Worm (Caenorhabditis elegans) whole organism, mixed stage, embryonic: ENCODE data around the gene R03A10.5.
A peak's percentile ranks its signal among the peaks of the same experiment; 100 is the strongest.

Experiments used
- M03D4.4 ChIP-seq: sonication (generic microtip); optimal IDR thresholded peaks from 2 replicates; lab custom pipeline; 2017; ENCODE audit warnings: mild to moderate bottlenecking, missing genetic modification characterization, missing compliant biosample characterization
- blmp-1 ChIP-seq: fragments of 150-350 bp; optimal IDR thresholded peaks from 2 replicates; lab custom pipeline; 2014; ENCODE audit warnings: missing biosample characterization, missing genetic modification characterization
- ceh-39 ChIP-seq: fragments of 150-350 bp; optimal IDR thresholded peaks from 2 replicates; lab custom pipeline; 2014; ENCODE audit warnings: missing biosample characterization, missing genetic modification characterization
- ceh-43 ChIP-seq: fragments of 200-800 bp; sonication (Bioruptor generic); optimal IDR thresholded peaks from 2 replicates; lab custom pipeline; 2018; ENCODE audit warnings: mild to moderate bottlenecking, missing genetic modification characterization, moderate library complexity, missing compliant biosample characterization
- ceh-83 ChIP-seq: fragments of 200-800 bp; sonication (Bioruptor generic); optimal IDR thresholded peaks from 2 replicates; lab custom pipeline; 2018; ENCODE audit warnings: mild to moderate bottlenecking, missing genetic modification characterization, missing compliant biosample characterization
- ces-1 ChIP-seq: fragments of 150-350 bp; optimal IDR thresholded peaks from 2 replicates; lab custom pipeline; 2014; ENCODE audit warnings: missing biosample characterization, missing genetic modification reagents, missing genetic modification characterization
- cnd-1 ChIP-seq: fragments of 200-800 bp; sonication (Bioruptor generic); optimal IDR thresholded peaks from 2 replicates; lab custom pipeline; 2018; ENCODE audit warnings: mild to moderate bottlenecking, missing genetic modification characterization, missing compliant biosample characterization
- drap-1 ChIP-seq: fragments of 200-800 bp; sonication (Bioruptor generic); optimal IDR thresholded peaks from 3 replicates; lab custom pipeline; 2018; ENCODE audit warnings: mild to moderate bottlenecking, missing genetic modification characterization, missing compliant biosample characterization
- elt-1 ChIP-seq: sonication (generic microtip); optimal IDR thresholded peaks from 2 replicates; lab custom pipeline; 2017; ENCODE audit warnings: missing genetic modification characterization, mild to moderate bottlenecking, missing compliant biosample characterization, antibody characterized with exemption, moderate library complexity, borderline replicate concordance; ENCODE audit not compliant: insufficient read depth
- elt-3 ChIP-seq: fragments of 150-350 bp; optimal IDR thresholded peaks from 2 replicates; lab custom pipeline; 2014; ENCODE audit warnings: missing biosample characterization, missing genetic modification characterization
- flh-1 ChIP-seq: fragments of 200-800 bp; sonication (Bioruptor generic); optimal IDR thresholded peaks from 2 replicates; lab custom pipeline; 2018; ENCODE audit warnings: mild to moderate bottlenecking, missing genetic modification characterization, moderate library complexity, missing compliant biosample characterization
- ham-2 ChIP-seq: fragments of 200-800 bp; sonication (Bioruptor generic); optimal IDR thresholded peaks from 2 replicates; lab custom pipeline; 2018; ENCODE audit warnings: mild to moderate bottlenecking, missing genetic modification characterization, missing compliant biosample characterization
- hlh-1 ChIP-seq: fragments of 150-350 bp; optimal IDR thresholded peaks from 2 replicates; lab custom pipeline; 2014; ENCODE audit warnings: missing biosample characterization, missing genetic modification reagents, missing genetic modification characterization
- lin-13 ChIP-seq: fragments of 150-350 bp; optimal IDR thresholded peaks from 2 replicates; lab custom pipeline; 2014; ENCODE audit warnings: missing biosample characterization, missing genetic modification characterization
- lin-32 ChIP-seq: fragments of 200-800 bp; sonication (Bioruptor generic); optimal IDR thresholded peaks from 2 replicates; lab custom pipeline; 2018; ENCODE audit warnings: mild to moderate bottlenecking, missing genetic modification characterization, missing compliant biosample characterization
- lsy-2 ChIP-seq: fragments of 150-350 bp; optimal IDR thresholded peaks from 2 replicates; lab custom pipeline; 2014; ENCODE audit warnings: missing biosample characterization, missing genetic modification characterization
- mab-5 ChIP-seq: fragments of 150-350 bp; optimal IDR thresholded peaks from 2 replicates; lab custom pipeline; 2014; ENCODE audit warnings: missing biosample characterization, missing genetic modification characterization
- mep-1 ChIP-seq: fragments of 150-350 bp; optimal IDR thresholded peaks from 2 replicates; lab custom pipeline; 2017; ENCODE audit warnings: missing biosample characterization, missing genetic modification reagents, missing genetic modification characterization, inconsistent platforms
- mls-2 ChIP-seq: sonication (generic microtip); optimal IDR thresholded peaks from 2 replicates; lab custom pipeline; 2016; ENCODE audit warnings: mild to moderate bottlenecking, missing genetic modification characterization, moderate library complexity, missing compliant biosample characterization
- nhr-12 ChIP-seq: fragments of 150-350 bp; optimal IDR thresholded peaks from 2 replicates; lab custom pipeline; 2014; ENCODE audit warnings: missing biosample characterization, missing genetic modification characterization
- nhr-2 ChIP-seq: fragments of 150-350 bp; optimal IDR thresholded peaks from 2 replicates; lab custom pipeline; 2014; ENCODE audit warnings: missing biosample characterization, missing genetic modification characterization
- nhr-237 ChIP-seq: fragments of 150-350 bp; optimal IDR thresholded peaks from 2 replicates; lab custom pipeline; 2014; ENCODE audit warnings: missing biosample characterization, missing genetic modification characterization
- pha-4 ChIP-seq: fragments of 150-350 bp; optimal IDR thresholded peaks from 2 replicates; lab custom pipeline; 2018; ENCODE audit warnings: missing biosample characterization, missing genetic modification reagents, missing genetic modification characterization
- snpc-4 ChIP-seq: fragments of 150-350 bp; optimal IDR thresholded peaks from 2 replicates; lab custom pipeline; 2014; ENCODE audit warnings: missing biosample characterization, missing genetic modification characterization
- sptf-1 ChIP-seq: sonication (generic microtip); optimal IDR thresholded peaks from 2 replicates; lab custom pipeline; 2017; ENCODE audit warnings: mild to moderate bottlenecking, missing genetic modification characterization, moderate library complexity, missing compliant biosample characterization
- tbx-8 ChIP-seq: fragments of 200-800 bp; sonication (Bioruptor generic); optimal IDR thresholded peaks from 2 replicates; lab custom pipeline; 2018; ENCODE audit warnings: mild to moderate bottlenecking, missing genetic modification characterization, moderate library complexity, missing compliant biosample characterization
- unc-120 ChIP-seq: sonication (generic microtip); optimal IDR thresholded peaks from 2 replicates; lab custom pipeline; 2017; ENCODE audit warnings: missing genetic modification characterization, missing compliant biosample characterization; ENCODE audit not compliant: poor library complexity, severe bottlenecking
- unc-39 ChIP-seq: fragments of 150-350 bp; optimal IDR thresholded peaks from 2 replicates; lab custom pipeline; 2014; ENCODE audit warnings: missing biosample characterization, missing genetic modification characterization
- unc-62 ChIP-seq: fragments of 150-350 bp; optimal IDR thresholded peaks from 2 replicates; lab custom pipeline; 2014; ENCODE audit warnings: missing biosample characterization, missing genetic modification reagents, missing genetic modification characterization
- zip-8 ChIP-seq: fragments of 150-350 bp; optimal IDR thresholded peaks from 2 replicates; lab custom pipeline; 2014; ENCODE audit warnings: missing biosample characterization, missing genetic modification characterization
- ztf-11 ChIP-seq: fragments of 150-350 bp; optimal IDR thresholded peaks from 2 replicates; lab custom pipeline; 2014; ENCODE audit warnings: missing biosample characterization, missing genetic modification characterization

The R03A10.5 gene

DNA sequence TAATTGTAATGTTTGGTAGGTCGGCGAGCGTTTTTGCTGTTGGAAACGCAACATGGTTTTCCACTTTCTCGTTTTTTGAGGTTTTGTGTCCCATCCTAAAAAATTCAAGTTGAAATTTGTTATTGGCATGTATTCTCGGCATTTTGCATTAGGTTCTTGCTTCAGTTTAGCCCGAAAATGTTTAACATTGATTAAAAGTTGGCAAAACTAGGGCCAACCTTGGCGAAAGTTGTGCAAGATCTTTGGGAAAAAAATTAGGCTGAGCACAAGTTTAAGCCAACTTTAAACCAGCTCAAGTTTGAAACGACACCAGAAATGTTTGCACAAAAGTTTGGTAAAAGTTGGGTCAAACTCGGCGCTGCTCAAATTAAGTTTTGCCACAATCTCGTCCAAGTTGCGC lies 30.8 kb downstream of the R03A10.5 start, which contains the start of gene exc-1:
Gene exc-1 (minus strand): TSS at position 101 of the 400 bp plus-strand sequence.
- TF ChIP-seq lin-32 (GFP tag; lab: Kevin White, UChicago) (no peak), mep-1 (no peak), unc-39 (tag; lab: Kevin White, UChicago) (no peak), lsy-2 (no peak), hlh-1 (no peak), M03D4.4 (tag; lab: Kevin White, UChicago) (no peak), snpc-4 (tag; lab: Kevin White, UChicago) (no peak), flh-1 (GFP tag; lab: Kevin White, UChicago) (no peak), blmp-1 (no peak), ceh-83 (no peak)

DNA sequence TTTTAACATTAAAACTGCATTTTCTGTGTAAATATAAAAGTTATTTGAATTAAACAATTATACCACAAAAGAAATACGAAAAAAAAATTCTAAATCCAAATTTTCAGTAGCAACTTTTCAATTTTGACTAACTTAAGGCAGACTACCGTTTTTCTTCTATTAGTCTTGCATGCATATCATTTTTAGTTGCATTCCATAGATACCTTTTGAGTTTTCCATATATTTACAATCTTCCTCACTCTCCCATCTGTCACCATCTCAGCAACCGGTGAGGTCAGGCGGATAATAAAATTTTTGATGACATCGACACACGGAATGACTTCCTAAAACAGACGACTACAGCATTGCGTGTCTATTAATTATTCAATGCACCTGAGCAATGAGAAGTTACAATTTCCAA lies 32.2 kb downstream of the R03A10.5 start, which contains the start of gene gcy-36:
Gene gcy-36 (plus strand): TSS at position 301 of the 400 bp plus-strand sequence.
- TF ChIP-seq M03D4.4 (tag; lab: Kevin White, UChicago) = no peak
- no peak for TF ChIP-seq zip-8
- no peak for TF ChIP-seq ceh-39
- no peak for TF ChIP-seq lsy-2
- no peak for TF ChIP-seq unc-39 (tag; lab: Kevin White, UChicago)
- TF ChIP-seq snpc-4 (tag; lab: Kevin White, UChicago) = no peak
- TF ChIP-seq blmp-1 = no peak
- TF ChIP-seq tbx-8 (GFP tag; lab: Kevin White, UChicago) = no peak
- no peak for TF ChIP-seq unc-62

DNA sequence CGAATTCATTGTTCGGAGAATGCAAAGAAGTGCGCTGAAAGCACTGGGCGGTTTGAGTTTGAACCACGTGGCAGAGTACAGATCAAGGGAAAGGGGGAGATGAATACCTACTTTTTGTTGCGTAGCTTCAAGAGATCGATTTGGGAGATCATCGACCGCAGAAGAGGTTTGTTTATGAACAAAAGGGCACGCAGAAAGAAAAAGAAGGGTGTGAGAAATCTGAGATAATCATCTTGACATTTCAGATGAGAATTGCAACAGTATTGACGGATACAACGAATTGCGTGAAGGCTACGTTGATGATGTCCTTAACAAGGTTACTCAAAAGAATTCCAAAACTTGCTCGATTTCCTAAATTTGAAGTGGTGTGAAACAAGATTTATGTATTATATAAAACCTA lies 38.7 kb downstream of the R03A10.5 start:
- no peak for TF ChIP-seq M03D4.4 (tag; lab: Kevin White, UChicago)
- TF ChIP-seq drap-1 (GFP tag; lab: Kevin White, UChicago) = no peak
- TF ChIP-seq elt-1 (tag; lab: Kevin White, UChicago) = peak; percentile 34
- TF ChIP-seq, all 35 proteins: peak for 1

DNA sequence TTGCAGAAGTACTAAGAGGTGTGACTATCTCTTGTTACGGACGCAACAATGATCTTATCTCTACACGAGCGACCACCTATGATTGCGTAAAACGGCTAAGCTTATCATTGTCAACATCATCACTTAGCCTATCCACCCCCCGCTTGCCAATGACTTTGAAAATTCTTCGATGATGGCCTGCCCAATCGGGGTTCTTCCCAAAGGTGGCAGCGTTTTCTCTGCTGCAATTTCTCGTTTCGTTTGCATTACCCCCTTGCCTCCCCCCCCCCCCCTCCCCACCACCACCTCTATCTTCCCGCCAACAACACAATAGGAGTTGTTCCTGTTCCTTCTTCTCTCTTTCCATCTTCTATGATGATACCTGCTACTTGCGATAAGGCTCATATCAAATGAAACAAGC lies 40.6 kb downstream of the R03A10.5 start:
- TF ChIP-seq elt-1 (tag; lab: Kevin White, UChicago) (peak; percentile 80), nhr-2 (tag; lab: Kevin White, UChicago) (no peak), ham-2 (GFP tag; lab: Kevin White, UChicago) (peak; percentile 82)

DNA sequence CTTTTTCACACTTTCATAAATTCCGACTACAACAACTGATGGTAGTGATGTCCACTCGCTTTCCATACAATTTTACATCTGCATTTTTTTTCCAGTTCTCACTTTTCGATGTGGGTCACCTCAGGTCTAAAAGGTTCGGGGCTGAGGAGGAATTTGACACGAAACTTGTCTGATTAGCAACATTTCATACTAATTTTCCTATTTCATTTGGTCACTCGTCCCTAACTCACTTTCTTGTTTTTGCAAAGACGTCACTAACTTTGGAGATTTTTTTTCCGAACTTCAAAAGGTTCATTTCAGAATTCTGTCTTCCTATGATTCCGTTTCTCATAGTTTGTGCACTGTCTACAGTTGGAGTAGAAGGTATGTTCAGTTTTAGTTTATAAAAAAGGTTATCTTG lies 41.3 kb downstream of the R03A10.5 start, which contains the start of gene H13N06.2:
Gene H13N06.2 (plus strand): TSS at position 301 of the 400 bp plus-strand sequence.
- TF ChIP-seq unc-39 (tag; lab: Kevin White, UChicago) (no peak), tbx-8 (GFP tag; lab: Kevin White, UChicago) (no peak), mab-5 (tag; lab: Kevin White, UChicago) (no peak), ceh-43 (GFP tag; lab: Kevin White, UChicago) (no peak), mls-2 (tag; lab: Kevin White, UChicago) (no peak), mep-1 (no peak), elt-3 (tag; lab: Kevin White, UChicago) (no peak), ztf-11 (no peak), sptf-1 (tag; lab: Kevin White, UChicago) (no peak)

DNA sequence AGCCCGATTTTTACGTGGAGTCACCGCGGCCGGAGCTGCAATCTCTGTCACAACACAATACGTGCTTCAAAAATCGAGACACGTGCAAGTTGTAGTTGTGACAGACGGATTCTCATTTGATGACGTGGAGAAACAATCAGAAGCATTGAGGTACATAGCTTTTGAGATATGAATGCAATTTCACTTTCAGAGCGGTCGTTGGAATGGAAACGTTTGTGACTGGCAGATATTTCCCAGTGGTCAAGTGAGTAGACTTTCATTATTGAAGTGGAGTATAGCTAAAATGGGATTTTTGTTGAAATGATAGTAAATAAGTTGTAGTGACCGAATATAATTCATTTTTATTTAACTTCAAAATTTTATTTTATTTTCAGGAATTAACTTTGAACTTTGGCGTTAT lies 44.6 kb downstream of the R03A10.5 start:
- no peak for TF ChIP-seq unc-120
- no peak for TF ChIP-seq drap-1 (GFP tag; lab: Kevin White, UChicago)
- no peak for TF ChIP-seq mls-2 (tag; lab: Kevin White, UChicago)
- TF ChIP-seq cnd-1 = no peak

DNA sequence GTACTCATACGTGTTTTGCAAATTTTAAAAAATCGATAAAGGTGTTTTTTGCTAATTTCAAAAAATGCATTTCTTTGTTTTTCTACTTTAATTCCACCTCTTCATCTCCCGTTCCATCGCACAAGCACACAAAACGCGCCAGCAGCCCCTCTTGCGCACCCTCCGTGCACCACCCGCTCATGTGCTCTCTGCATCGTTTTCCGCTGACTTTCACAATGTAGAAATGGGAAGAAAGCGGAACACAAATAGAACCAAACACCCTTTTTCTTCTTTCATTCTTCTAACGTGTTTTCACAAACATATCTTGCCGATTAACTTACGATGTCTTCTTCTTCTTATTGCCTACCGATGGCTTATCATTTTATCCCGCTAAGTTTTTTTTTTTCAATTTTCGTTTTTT lies 46.2 kb downstream of the R03A10.5 start:
- peak; percentile 64 for TF ChIP-seq mls-2 (tag; lab: Kevin White, UChicago)
- TF ChIP-seq elt-1 (tag; lab: Kevin White, UChicago) = no peak
- peak; percentile 15 for TF ChIP-seq cnd-1
- TF ChIP-seq ceh-43 (GFP tag; lab: Kevin White, UChicago) = no peak
- TF ChIP-seq ces-1 (GFP tag; lab: Kevin White, UChicago) = peak; percentile 3
- peak; percentile 70 for TF ChIP-seq sptf-1 (tag; lab: Kevin White, UChicago)
- peak; percentile 71 for TF ChIP-seq mep-1
- peak; percentile 19 for TF ChIP-seq ztf-11
- peak; percentile 51 for TF ChIP-seq drap-1 (GFP tag; lab: Kevin White, UChicago)
- TF ChIP-seq nhr-12 (tag; lab: Kevin White, UChicago) = no peak
- peak; percentile 67 for TF ChIP-seq M03D4.4 (tag; lab: Kevin White, UChicago)
- TF ChIP-seq nhr-237 (tag; lab: Kevin White, UChicago) = peak; percentile 10
- peak; percentile 56 for TF ChIP-seq pha-4 (tag; lab: Kevin White, UChicago)
- peak; percentile 81 for TF ChIP-seq lin-13 (tag; lab: Kevin White, UChicago)
- TF ChIP-seq lsy-2 = peak; percentile 60
- no peak for TF ChIP-seq snpc-4 (tag; lab: Kevin White, UChicago)
